Worm (Caenorhabditis elegans) whole organism, midembryonic: ENCODE measurements around the gene T07D1.3.

Experiments used
- T22C8.4 ChIP-seq: fragments of 200-800 bp; sonication (Bioruptor generic); IDR thresholded peaks from 2 replicates; pipeline ENCODE4 v1.3.6; 2022; ENCODE audit warnings: missing genetic modification characterization, missing compliant biosample characterization
- cog-1 ChIP-seq: sonication (generic microtip); optimal IDR thresholded peaks from 2 replicates; lab custom pipeline; 2016; ENCODE audit warnings: missing genetic modification characterization, missing compliant biosample characterization
- flt-1 ChIP-seq: fragments of 200-800 bp; sonication (Bioruptor generic); IDR thresholded peaks from 2 replicates; pipeline ENCODE4 v1.3.6; 2022; ENCODE audit warnings: missing genetic modification characterization, missing compliant biosample characterization
- klf-2 ChIP-seq: fragments of 200-800 bp; sonication (Bioruptor generic); conservative IDR thresholded peaks from 2 replicates; pipeline ENCODE4 v1.3.6; 2022; ENCODE audit warnings: missing genetic modification reagents, missing genetic modification characterization, missing compliant biosample characterization
- med-1 ChIP-seq: sonication (generic microtip); optimal IDR thresholded peaks from 2 replicates; lab custom pipeline; 2017; ENCODE audit warnings: missing genetic modification characterization, mild to moderate bottlenecking, missing compliant biosample characterization, antibody characterized with exemption, missing genetic modification reagents; ENCODE audit not compliant: insufficient read depth
- tab-1 ChIP-seq: fragments of 200-800 bp; sonication (Bioruptor generic); IDR thresholded peaks from 2 replicates; pipeline ENCODE4 v1.3.6; 2022; ENCODE audit warnings: missing genetic modification characterization, missing compliant biosample characterization
- ztf-23 ChIP-seq: fragments of 200-800 bp; sonication (Bioruptor generic); IDR thresholded peaks from 2 replicates; pipeline ENCODE4 v1.3.6; 2022; ENCODE audit warnings: missing genetic modification reagents, missing genetic modification characterization, missing compliant biosample characterization
- ztf-29 ChIP-seq: fragments of 200-800 bp; sonication (Bioruptor generic); IDR thresholded peaks from 2 replicates; pipeline ENCODE4 v1.3.6; 2022; ENCODE audit warnings: missing genetic modification reagents, missing genetic modification characterization, missing compliant biosample characterization

DNA sequence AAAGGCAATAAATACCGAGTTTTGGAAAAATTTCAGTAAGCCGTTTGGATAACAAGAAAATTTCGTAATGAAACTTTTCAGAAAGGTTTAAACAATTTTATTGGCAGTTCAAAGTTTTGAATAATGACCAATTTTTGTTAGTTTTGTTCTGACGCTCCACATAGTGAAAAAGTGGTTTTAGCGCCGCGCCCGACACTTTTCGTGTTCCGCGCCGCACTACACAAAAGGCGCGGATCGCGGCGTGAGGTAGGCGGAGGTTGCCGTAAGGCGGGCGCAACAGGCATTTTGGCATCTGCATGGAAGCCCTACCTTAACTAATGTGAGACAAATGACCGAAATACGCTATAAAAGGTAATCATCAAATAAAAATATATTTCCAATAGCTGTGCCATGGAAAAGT, 18.5 kb upstream of the T07D1.3 start:
- TF ChIP-seq tab-1 (GFP tag; lab: Robert Waterston, UW) = no peak
- no peak for TF ChIP-seq ztf-29 (GFP tag; lab: Robert Waterston, UW)
- no peak for TF ChIP-seq cog-1 (tag; lab: Kevin White, UChicago)
- no peak for TF ChIP-seq T22C8.4
- no peak for TF ChIP-seq klf-2 (GFP tag; lab: Robert Waterston, UW)
- TF ChIP-seq flt-1 = no peak
- TF ChIP-seq med-1 (GFP tag; lab: Kevin White, UChicago) = no peak
- TF ChIP-seq ztf-23 (GFP tag; lab: Robert Waterston, UW) = no peak
